Worm (Caenorhabditis elegans): ENCODE results near the gene dif-1.
A peak's percentile ranks its signal among the peaks of the same experiment; 100 is the strongest.

The dif-1 gene

DNA sequence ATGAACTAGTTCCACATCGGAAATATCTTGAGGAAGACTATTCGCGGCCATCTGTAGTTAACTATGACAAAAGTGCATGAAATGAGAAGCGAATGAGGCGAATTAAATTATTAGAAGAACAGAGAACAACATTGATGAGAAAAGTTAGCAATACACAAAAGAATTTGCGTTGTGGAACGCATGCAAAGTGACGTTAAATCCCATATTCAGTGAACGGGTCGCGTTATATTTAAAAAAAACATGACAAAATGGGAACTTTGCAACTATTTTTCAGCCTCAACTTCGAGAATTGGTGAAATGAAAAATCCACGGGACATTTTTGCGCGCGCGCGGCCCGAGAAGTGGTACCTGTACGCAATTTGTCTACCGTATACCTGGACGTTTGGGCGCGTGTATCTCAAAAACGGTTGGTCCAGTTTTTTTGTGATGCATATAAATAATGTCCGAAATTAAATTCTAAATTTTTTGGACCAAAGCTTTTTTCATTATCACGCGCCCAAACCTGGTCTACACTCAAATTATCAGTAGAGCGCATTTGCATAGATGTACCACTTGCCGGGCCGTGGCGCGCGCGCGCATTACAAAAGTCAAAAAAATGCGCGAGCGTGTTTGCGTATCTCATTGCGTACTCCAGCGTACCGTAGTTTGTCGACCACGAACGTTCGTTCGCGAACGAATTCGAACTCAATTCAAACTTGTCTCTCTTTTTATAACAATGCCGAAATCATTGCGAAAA lies 4.8 kb downstream of the dif-1 start, which contains the start of the genes cdd-2 and oef-1 (continued):
- TF ChIP-seq madf-10 (tag; optimal IDR thresholded peaks at IDR 0.05) (no peak), madf-3 (GFP tag; IDR thresholded peaks at IDR 0.05) (peak; percentile 96), F33H1.4 (GFP tag; IDR thresholded peaks at IDR 0.05) (peak; percentile 85), xnd-1 (tag; optimal IDR thresholded peaks at IDR 0.05) (peak; percentile 87), repo-1 (tag; optimal IDR thresholded peaks at IDR 0.05) (no peak), B0019.2 (GFP tag; conservative IDR thresholded peaks at IDR 0.05) (peak; percentile 95), tbp1 (GFP tag; optimal IDR thresholded peaks at IDR 0.05) (peak; percentile 53), Y95B8A.8 (GFP tag; IDR thresholded peaks at IDR 0.05) (peak; percentile 95), B0336.3 (GFP tag; IDR thresholded peaks at IDR 0.05) (peak; percentile 69; the same call in 1 of the 2 replicates), zfh-2 (GFP tag; conservative IDR thresholded peaks at IDR 0.05) (no peak), rec-8 (tag; optimal IDR thresholded peaks at IDR 0.05) (no peak), Y67H2A.10 (GFP tag; conservative IDR thresholded peaks at IDR 0.05) (peak; percentile 56; the same call in 1 of the 2 replicates), madf-8 (GFP tag; conservative IDR thresholded peaks at IDR 0.05) (peak; percentile 94), dox-1 (GFP tag; IDR thresholded peaks at IDR 0.05) (peak; percentile 96), lin-26 (GFP tag; IDR thresholded peaks at IDR 0.05) (peak; percentile 73; the same call in 1 of the 2 replicates), aptf-3 (GFP tag; IDR thresholded peaks at IDR 0.05) (no peak; the same call in 1 of the 2 replicates), attf-5 (GFP tag; optimal IDR thresholded peaks at IDR 0.05) (no peak), aptf-2 (GFP tag; conservative IDR thresholded peaks at IDR 0.05) (peak; percentile 44; the same call in 1 of the 2 replicates), ztf-18 (tag; optimal IDR thresholded peaks at IDR 0.05) (peak; percentile 45), hrde-1 (tag; optimal IDR thresholded peaks at IDR 0.05; ENCODE audit: borderline replicate concordance) (peak; percentile 10), dpl-1 (GFP tag; optimal IDR thresholded peaks at IDR 0.05) (peak; percentile 65), ekl-4 (GFP tag; IDR thresholded peaks at IDR 0.05) (peak; percentile 91), C17E4.6 (GFP tag; IDR thresholded peaks at IDR 0.05) (peak; percentile 78; the same call in 1 of the 2 replicates), lin-54 (GFP tag; optimal IDR thresholded peaks at IDR 0.05) (peak; percentile 76), F39B2.1 (GFP tag; IDR thresholded peaks at IDR 0.05) (no peak)

ce11 chrIV:7543662-7544061 lies 9.1 kb downstream of the dif-1 start:
- TF ChIP-seq rpc-1 (optimal IDR thresholded peaks at IDR 0.05): no peak
- no peak for TF ChIP-seq rpc-1 (tag; optimal IDR thresholded peaks at IDR 0.05)
- TF ChIP-seq ama-1 (optimal IDR thresholded peaks at IDR 0.05): no peak
- peak in 1 of 2 experiments; percentile 11 for TF ChIP-seq ama-1 (GFP tag; optimal IDR thresholded peaks at IDR 0.05)
- TF ChIP-seq dpl-1 (GFP tag; optimal IDR thresholded peaks at IDR 0.05): no peak
- TF ChIP-seq hrde-1 (tag; optimal IDR thresholded peaks at IDR 0.05; ENCODE audit: borderline replicate concordance): peak; percentile 37
- peak; percentile 70 for TF ChIP-seq him-1 (tag; optimal IDR thresholded peaks at IDR 0.05)

- TF ChIP-seq attf-3 (GFP tag; conservative IDR thresholded peaks at IDR 0.05): no peak
- TF ChIP-seq die-1 (tag; optimal IDR thresholded peaks at IDR 0.05): no peak
- TF ChIP-seq ztf-28 (GFP tag; IDR thresholded peaks at IDR 0.05): no peak
- no peak for TF ChIP-seq hlh-12 (tag; optimal IDR thresholded peaks at IDR 0.05)
- TF ChIP-seq nhr-120 (GFP tag; IDR thresholded peaks at IDR 0.05): no peak
- TF ChIP-seq K11D2.4 (GFP tag; IDR thresholded peaks at IDR 0.05): no peak
- TF ChIP-seq tbp1 (GFP tag; optimal IDR thresholded peaks at IDR 0.05): no peak
- no peak for TF ChIP-seq atf-7 (tag; optimal IDR thresholded peaks at IDR 0.05)
- no peak for TF ChIP-seq rpc-1 (optimal IDR thresholded peaks at IDR 0.05)
- TF ChIP-seq rpc-1 (tag; optimal IDR thresholded peaks at IDR 0.05): no peak
- no peak for TF ChIP-seq repo-1 (tag; optimal IDR thresholded peaks at IDR 0.05)
- TF ChIP-seq attf-6 (GFP tag; IDR thresholded peaks at IDR 0.05): no peak
- TF ChIP-seq mel-28 (tag; optimal IDR thresholded peaks at IDR 0.05; ENCODE audit: borderline replicate concordance): no peak
- TF ChIP-seq dox-1 (GFP tag; IDR thresholded peaks at IDR 0.05): no peak
- TF ChIP-seq egl-44 (GFP tag; IDR thresholded peaks at IDR 0.05): no peak
- no peak for TF ChIP-seq aptf-2 (GFP tag; conservative IDR thresholded peaks at IDR 0.05)
- no peak for TF ChIP-seq lin-40 (tag; optimal IDR thresholded peaks at IDR 0.05)
- TF ChIP-seq ztf-25 (GFP tag; IDR thresholded peaks at IDR 0.05): no peak
Observed at ce11 chrIV:7542485-7543001, 10.3 kb downstream of the dif-1 start, which contains the start of gene R05G6.10. R05G6.10 (minus strand) TSS chrIV:7542535.
